Worm (Caenorhabditis elegans): ENCODE measurements around the gene faah-4.

faah-4 gene

ce11 chrIII:11866127-11866526, 43.6 kb downstream of the faah-4 start:
- TF ChIP-seq lin-1 (GFP tag; IDR thresholded peaks at IDR 0.05) (no peak), unc-39 (tag; optimal IDR thresholded peaks at IDR 0.05) (no peak), arid-1 (GFP tag; conservative IDR thresholded peaks at IDR 0.05) (no peak), dve-1 (tag; optimal IDR thresholded peaks at IDR 0.05; ENCODE audit: insufficient read depth) (no peak), skn-1 (tag; optimal IDR thresholded peaks at IDR 0.05) (no peak), Y48G9A.11 (GFP tag; IDR thresholded peaks at IDR 0.05) (no peak), mdt-29 (GFP tag; IDR thresholded peaks at IDR 0.05) (no peak), aly-2 (tag; optimal IDR thresholded peaks at IDR 0.05) (no peak), lin-15B (tag; optimal IDR thresholded peaks at IDR 0.05) (no peak), fkh-10 (GFP tag; optimal IDR thresholded peaks at IDR 0.05) (no peak), madf-9 (GFP tag; conservative IDR thresholded peaks at IDR 0.05) (no peak), mep-1 (tag; optimal IDR thresholded peaks at IDR 0.05) (no peak), F10B5.3 (tag; optimal IDR thresholded peaks at IDR 0.05) (no peak), aha-1 (tag) (no peak), spr-3 (GFP tag; optimal IDR thresholded peaks at IDR 0.05) (no peak), ceh-62 (tag; optimal IDR thresholded peaks at IDR 0.05) (no peak)

- no peak for TF ChIP-seq zip-2 (tag; optimal IDR thresholded peaks at IDR 0.05)
- TF ChIP-seq F10B5.3 (tag; optimal IDR thresholded peaks at IDR 0.05), result no peak
- no peak for TF ChIP-seq zip-11 (GFP tag; IDR thresholded peaks at IDR 0.05)
- TF ChIP-seq nhr-25 (tag; optimal IDR thresholded peaks at IDR 0.05; ENCODE audit: borderline replicate concordance, insufficient read depth), result no peak
- TF ChIP-seq F44E2.7 (GFP tag; IDR thresholded peaks at IDR 0.05), result no peak
- no peak for TF ChIP-seq daf-19 (GFP tag; conservative IDR thresholded peaks at IDR 0.05)
- no peak for TF ChIP-seq madf-9 (GFP tag; conservative IDR thresholded peaks at IDR 0.05)
- TF ChIP-seq arid-1 (GFP tag; conservative IDR thresholded peaks at IDR 0.05), result no peak
- TF ChIP-seq skn-1 (tag; optimal IDR thresholded peaks at IDR 0.05), result no peak
- TF ChIP-seq hif-1 (tag; optimal IDR thresholded peaks at IDR 0.05), result no peak
- TF ChIP-seq Y75B8A.6 (GFP tag; IDR thresholded peaks at IDR 0.05), result no peak
- no peak for TF ChIP-seq Y48G9A.11 (GFP tag; IDR thresholded peaks at IDR 0.05)
- TF ChIP-seq dmd-9 (GFP tag; IDR thresholded peaks at IDR 0.05), result no peak
- no peak for TF ChIP-seq fkh-10 (GFP tag; optimal IDR thresholded peaks at IDR 0.05)
- no peak for TF ChIP-seq nhr-102 (tag; optimal IDR thresholded peaks at IDR 0.05)
- TF ChIP-seq gei-8 (GFP tag; optimal IDR thresholded peaks at IDR 0.05), result no peak
- TF ChIP-seq snpc-1.2 (GFP tag; IDR thresholded peaks at IDR 0.05), result no peak
- TF ChIP-seq hlh-11 (tag; optimal IDR thresholded peaks at IDR 0.05), result no peak
- TF ChIP-seq nhr-6 (tag; optimal IDR thresholded peaks at IDR 0.05), result no peak
- TF ChIP-seq ctbp-1 (GFP tag; IDR thresholded peaks at IDR 0.05), result no peak
Measured at ce11 chrIII:11862149-11862548, 47.5 kb downstream of the faah-4 start, which contains the start of gene Y56A3A.2. Gene Y56A3A.2, minus strand, starts transcription at chrIII:11862249.

ce11 chrIII:11861123-11861522, 48.6 kb downstream of the faah-4 start:
- TF ChIP-seq cey-2 (tag; optimal IDR thresholded peaks at IDR 0.05; ENCODE audit: borderline replicate concordance, insufficient read depth) (no peak), dmd-6 (GFP tag; IDR thresholded peaks at IDR 0.05) (no peak), lin-15B (tag; optimal IDR thresholded peaks at IDR 0.05) (no peak), ceh-28 (tag; optimal IDR thresholded peaks at IDR 0.05) (no peak), snpc-4 (tag; optimal IDR thresholded peaks at IDR 0.05) (no peak), ceh-62 (tag; optimal IDR thresholded peaks at IDR 0.05) (no peak), mdt-29 (GFP tag; IDR thresholded peaks at IDR 0.05) (no peak), ZK546.5 (tag; optimal IDR thresholded peaks at IDR 0.05) (no peak), mxl-3 (GFP tag; optimal IDR thresholded peaks at IDR 0.05) (no peak), sdz-12 (GFP tag; optimal IDR thresholded peaks at IDR 0.05) (no peak), pqm-1 (tag; optimal IDR thresholded peaks at IDR 0.05) (no peak), lin-29 (GFP tag; IDR thresholded peaks at IDR 0.05) (no peak), T26A8.4 (GFP tag; IDR thresholded peaks at IDR 0.05) (no peak), mxl-2 (GFP tag; conservative IDR thresholded peaks at IDR 0.05) (no peak)
